Worm (Caenorhabditis elegans): Measurements from ENCODE around the gene srh-63.

srh-63 gene

DNA sequence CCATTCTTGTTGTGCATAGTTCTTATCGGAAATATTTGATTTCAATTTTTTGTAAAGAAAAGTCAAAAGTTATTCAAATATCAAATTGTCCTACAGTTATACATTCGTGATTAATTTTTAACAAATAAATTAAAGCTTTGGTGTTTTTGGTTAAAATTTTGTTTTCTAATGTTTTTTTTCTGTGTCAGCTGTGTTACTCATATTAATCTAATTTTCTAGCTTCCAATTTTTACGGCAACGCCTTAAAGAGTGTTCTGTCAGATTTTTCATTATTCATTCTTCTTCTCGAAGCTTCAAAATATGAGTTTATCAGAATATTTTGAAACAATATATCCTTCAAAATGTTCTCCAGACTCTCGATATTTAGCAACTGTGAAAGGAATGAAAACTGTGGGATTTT, at the start of gene srh-63:
Gene srh-63 (plus strand): TSS at position 301 of the 400 bp plus-strand sequence.
- no peak for TF ChIP-seq dao-5 (tag; optimal IDR thresholded peaks at IDR 0.05)
- no peak for TF ChIP-seq W03F9.2 (tag; optimal IDR thresholded peaks at IDR 0.05)
- no peak for TF ChIP-seq him-1 (tag; optimal IDR thresholded peaks at IDR 0.05)

ce11 chrIV:14481984-14482383, 41.7 kb upstream of the srh-63 start, which contains the start of gene Y57G11A.4:
Gene Y57G11A.4, plus strand, starts transcription at chrIV:14482284.
- TF ChIP-seq him-1 (tag; optimal IDR thresholded peaks at IDR 0.05) (no peak), W03F9.2 (tag; optimal IDR thresholded peaks at IDR 0.05) (no peak), dao-5 (tag; optimal IDR thresholded peaks at IDR 0.05) (no peak)

- no peak for TF ChIP-seq W03F9.2 (tag; optimal IDR thresholded peaks at IDR 0.05)
- no peak for TF ChIP-seq dao-5 (tag; optimal IDR thresholded peaks at IDR 0.05)
- no peak for TF ChIP-seq him-1 (tag; optimal IDR thresholded peaks at IDR 0.05)
Observed at ce11 chrIV:14483427-14483826, 40.2 kb upstream of the srh-63 start.

DNA sequence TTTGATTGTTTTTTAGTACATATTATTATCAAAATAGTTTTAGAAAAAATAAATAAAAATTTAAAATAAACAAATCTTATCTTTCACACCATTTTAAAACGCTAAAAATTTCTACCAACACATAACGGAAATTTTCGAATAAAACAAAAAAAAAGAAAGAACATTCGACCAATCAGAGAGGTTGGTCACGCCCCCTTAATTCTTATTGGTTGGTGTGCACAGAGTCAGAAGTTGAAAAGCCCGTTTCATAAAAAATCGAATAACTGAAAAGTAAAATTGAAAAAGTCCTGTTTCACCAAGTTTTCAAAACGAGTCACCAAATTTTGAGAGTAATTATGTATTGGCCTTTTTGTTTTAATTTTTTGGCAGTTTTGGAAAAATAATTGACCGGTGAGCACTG, 32.5 kb upstream of the srh-63 start:
- no peak for TF ChIP-seq him-1 (tag; optimal IDR thresholded peaks at IDR 0.05)
- TF ChIP-seq W03F9.2 (tag; optimal IDR thresholded peaks at IDR 0.05), result no peak

DNA sequence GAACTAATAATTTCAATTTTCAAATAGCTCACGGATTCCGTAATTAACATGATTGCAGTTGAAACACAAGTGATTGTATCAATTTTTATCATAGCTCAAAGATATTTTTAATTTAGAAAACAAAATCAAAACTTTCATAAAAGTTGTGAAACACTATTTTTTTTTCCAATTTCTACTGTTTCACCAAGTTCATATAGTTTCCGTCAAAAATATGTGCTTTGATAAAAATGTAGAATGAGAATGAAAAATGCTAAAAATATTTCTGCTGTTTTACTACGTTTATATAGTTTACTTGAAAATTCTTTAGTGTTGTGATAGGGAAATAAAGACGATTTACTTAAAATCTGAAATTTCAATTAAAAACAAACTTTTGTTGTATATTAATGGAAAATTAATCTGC, 28.2 kb upstream of the srh-63 start:
- TF ChIP-seq dao-5 (tag; optimal IDR thresholded peaks at IDR 0.05) (no peak), W03F9.2 (tag; optimal IDR thresholded peaks at IDR 0.05) (no peak), him-1 (tag; optimal IDR thresholded peaks at IDR 0.05) (no peak)

ce11 chrIV:14496494-14496893, 27.2 kb upstream of the srh-63 start:
- TF ChIP-seq him-1 (tag; optimal IDR thresholded peaks at IDR 0.05) (no peak), dao-5 (tag; optimal IDR thresholded peaks at IDR 0.05) (no peak), W03F9.2 (tag; optimal IDR thresholded peaks at IDR 0.05) (no peak)

DNA sequence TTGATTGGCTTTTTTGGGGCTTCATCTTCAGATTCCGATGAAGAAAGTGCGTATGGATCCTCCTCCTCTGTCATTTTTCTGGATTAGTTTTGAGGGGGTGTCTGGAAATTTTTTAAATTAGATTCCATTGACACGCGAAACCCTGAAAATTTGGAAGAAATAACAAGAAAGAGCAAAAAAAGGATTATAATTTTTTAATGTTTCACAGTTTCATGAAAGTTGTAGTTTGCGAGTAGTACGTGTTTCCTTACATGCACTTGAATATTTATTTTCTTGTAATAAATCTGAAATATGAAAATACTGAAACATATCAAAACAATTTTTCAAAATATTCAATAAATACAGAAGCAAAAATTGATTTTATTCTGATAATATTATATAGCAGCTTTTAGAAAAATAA, 18.6 kb upstream of the srh-63 start, which contains the start of gene tag-273:
Gene tag-273 (minus strand): TSS at position 101 of the 400 bp plus-strand sequence.
- no peak for TF ChIP-seq him-1 (tag; optimal IDR thresholded peaks at IDR 0.05)
- TF ChIP-seq dao-5 (tag; optimal IDR thresholded peaks at IDR 0.05), result no peak
- no peak for TF ChIP-seq W03F9.2 (tag; optimal IDR thresholded peaks at IDR 0.05)

DNA sequence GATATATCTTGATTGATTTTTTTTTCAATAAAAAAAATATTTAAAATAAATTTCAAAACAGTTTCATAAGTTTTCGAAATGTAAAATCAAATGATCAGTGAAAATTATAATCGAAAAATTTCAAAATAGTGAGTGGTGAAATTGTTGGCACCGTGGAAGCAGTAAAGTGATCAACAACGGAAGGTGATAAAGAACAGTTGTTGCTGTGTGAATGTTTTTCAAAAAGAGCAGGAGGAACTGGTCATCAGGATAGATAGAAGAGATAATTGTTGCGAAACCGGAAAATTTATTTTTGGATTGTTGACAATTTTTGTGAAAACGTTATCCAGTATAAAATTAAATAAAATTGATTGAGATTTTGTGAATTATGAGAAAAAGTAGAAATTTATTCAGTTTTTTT, 17.6 kb upstream of the srh-63 start:
- TF ChIP-seq him-1 (tag; optimal IDR thresholded peaks at IDR 0.05) (no peak), W03F9.2 (tag; optimal IDR thresholded peaks at IDR 0.05) (no peak), dao-5 (tag; optimal IDR thresholded peaks at IDR 0.05) (no peak)

DNA sequence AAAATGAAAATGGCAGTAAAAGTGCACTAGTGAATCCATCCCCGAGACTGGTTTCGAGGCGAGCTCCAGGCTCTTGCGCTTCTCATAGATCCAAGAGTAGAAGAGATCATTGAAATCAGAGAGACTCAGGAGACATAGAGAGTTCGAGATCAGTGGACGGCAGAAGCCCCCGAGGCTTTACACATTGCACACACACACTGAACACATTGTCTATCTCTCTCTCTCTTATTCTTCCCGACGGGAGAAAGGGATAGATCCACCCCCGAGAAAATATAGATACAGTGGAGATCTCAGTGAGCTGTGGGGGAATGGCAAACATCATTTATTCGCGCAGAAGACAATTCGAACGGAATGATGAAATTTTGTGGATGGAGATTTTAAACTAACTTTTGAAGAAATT, 16.7 kb upstream of the srh-63 start:
- no peak for TF ChIP-seq dao-5 (tag; optimal IDR thresholded peaks at IDR 0.05)
- TF ChIP-seq him-1 (tag; optimal IDR thresholded peaks at IDR 0.05), result no peak
- no peak for TF ChIP-seq W03F9.2 (tag; optimal IDR thresholded peaks at IDR 0.05)

- no peak for TF ChIP-seq him-1 (tag; optimal IDR thresholded peaks at IDR 0.05)
- TF ChIP-seq dao-5 (tag; optimal IDR thresholded peaks at IDR 0.05), result no peak
- no peak for TF ChIP-seq W03F9.2 (tag; optimal IDR thresholded peaks at IDR 0.05)
Observed at ce11 chrIV:14512405-14512804, 11.3 kb upstream of the srh-63 start, which contains the start of gene Y57G11A.5. Gene Y57G11A.5, minus strand, starts transcription at chrIV:14512505.

- no peak for TF ChIP-seq him-1 (tag; optimal IDR thresholded peaks at IDR 0.05)
Observed at ce11 chrIV:14515162-14515561, 8.5 kb upstream of the srh-63 start.

DNA sequence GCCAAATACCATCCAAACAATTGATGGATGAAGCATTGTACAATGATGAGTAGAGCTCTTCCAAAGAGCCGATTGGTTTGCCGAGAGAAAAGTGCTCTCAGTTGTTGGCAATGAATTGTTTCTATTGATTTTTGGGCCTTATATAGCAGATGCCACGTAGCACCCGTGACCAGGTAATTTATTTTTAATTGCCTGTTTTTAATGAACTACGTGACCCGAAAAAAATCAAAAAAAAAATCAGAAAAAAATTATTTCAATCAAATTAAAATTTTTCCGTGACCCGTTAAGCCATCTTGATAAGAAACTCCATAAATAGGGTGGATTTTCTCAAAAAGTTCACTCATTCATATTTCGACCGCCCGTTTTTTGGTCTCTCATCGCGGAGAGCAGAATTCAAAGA, 4.2 kb upstream of the srh-63 start, which contains the start of the genes Y57G11A.2 and T27E7.1:
Gene Y57G11A.2 (minus strand): TSS at position 101 of the 400 bp plus-strand sequence.
Gene T27E7.1 (plus strand): TSS at position 337 of the 400 bp plus-strand sequence.
- TF ChIP-seq W03F9.2 (tag; optimal IDR thresholded peaks at IDR 0.05) (no peak), him-1 (tag; optimal IDR thresholded peaks at IDR 0.05) (no peak), dao-5 (tag; optimal IDR thresholded peaks at IDR 0.05) (no peak)

ce11 chrIV:14528718-14529117, 5.0 kb downstream of the srh-63 start, which contains the start of gene T27E7.3:
Gene T27E7.3, plus strand, starts transcription at chrIV:14529018.
- TF ChIP-seq him-1 (tag; optimal IDR thresholded peaks at IDR 0.05) (no peak), dao-5 (tag; optimal IDR thresholded peaks at IDR 0.05) (no peak), W03F9.2 (tag; optimal IDR thresholded peaks at IDR 0.05) (no peak)

ce11 chrIV:14530031-14530430, 6.4 kb downstream of the srh-63 start:
- TF ChIP-seq him-1 (tag; optimal IDR thresholded peaks at IDR 0.05), result no peak

ce11 chrIV:14532366-14532765, 8.7 kb downstream of the srh-63 start:
- TF ChIP-seq dao-5 (tag; optimal IDR thresholded peaks at IDR 0.05), result no peak
- TF ChIP-seq him-1 (tag; optimal IDR thresholded peaks at IDR 0.05), result no peak
- no peak for TF ChIP-seq W03F9.2 (tag; optimal IDR thresholded peaks at IDR 0.05)
